Worm (Caenorhabditis elegans): ENCODE measurements around the gene athp-1.

ce11 chrIII:10908543-10908942 lies 27.0 kb downstream of the athp-1 start:
- TF ChIP-seq unc-62 (GFP tag; optimal IDR thresholded peaks at IDR 0.05) (no peak), snpc-4 (tag; optimal IDR thresholded peaks at IDR 0.05) (no peak), R02D3.7 (tag; optimal IDR thresholded peaks at IDR 0.05) (no peak)

Data from whole organism, L3 larva.